Worm (Caenorhabditis elegans): ENCODE data around the gene F16G10.7.
"Not testable (repeated sequence)": the region's sequence is repeated elsewhere in the genome, so short reads cannot be mapped to it uniquely, and the experiment has no call there.

ce11 chrII:2348005-2348404 is 32.1 kb downstream of the F16G10.7 start:
- not testable (repeated sequence) for TF ChIP-seq dpl-1 (GFP tag; optimal IDR thresholded peaks at IDR 0.05); K11D2.4 (GFP tag; IDR thresholded peaks at IDR 0.05); nhr-90 (tag; optimal IDR thresholded peaks at IDR 0.05); ztf-18 (tag; optimal IDR thresholded peaks at IDR 0.05); pbrm-1 (GFP tag; IDR thresholded peaks at IDR 0.05); chd-7 (tag; optimal IDR thresholded peaks at IDR 0.05); hmg-1.2 (GFP tag; IDR thresholded peaks at IDR 0.05); efl-1 (GFP tag; optimal IDR thresholded peaks at IDR 0.05)

Measured in whole organism, young adult.